Fruit fly (Drosophila melanogaster): Measurements from ENCODE around the gene Fum3.
A peak's percentile ranks its signal among the peaks of the same experiment; 100 is the strongest.

Fum3 gene

dm6 chr3L:11448935-11449334 is 16.7 kb downstream of the Fum3 start (continued):
- TF ChIP-seq MBD-R2 (GFP tag; IDR thresholded peaks at IDR 0.05) (peak; percentile 21; the same call in 1 of the 2 replicates), tll (GFP tag; optimal IDR thresholded peaks at IDR 0.05) (no peak), salm (tag; optimal IDR thresholded peaks at IDR 0.05) (no peak), sima (GFP tag; optimal IDR thresholded peaks at IDR 0.05) (no peak), crc (GFP tag; optimal IDR thresholded peaks at IDR 0.05) (no peak), CoRest (tag; optimal IDR thresholded peaks at IDR 0.05) (peak; percentile 40), chinmo (GFP tag; IDR thresholded peaks at IDR 0.05; ENCODE audit: partially characterized antibody) (no peak), CG1603 (tag; optimal IDR thresholded peaks at IDR 0.05) (peak; percentile 56), NC2α (GFP tag; optimal IDR thresholded peaks at IDR 0.05) (no peak), Atf6 (GFP tag; IDR thresholded peaks at IDR 0.05) (peak; percentile 65; the same call in 1 of the 2 replicates), Oaz (GFP tag; IDR thresholded peaks at IDR 0.05) (peak; percentile 41), Dip2 (GFP tag; IDR thresholded peaks at IDR 0.05) (no peak), CG13424 (tag; optimal IDR thresholded peaks at IDR 0.05) (peak; percentile 36), CG11560 (tag; IDR thresholded peaks at IDR 0.05) (0 out of 3 replicates have a peak, but pooled peaks have one; percentile 32), aop (GFP tag; IDR thresholded peaks at IDR 0.05) (no peak), eve (GFP tag; optimal IDR thresholded peaks at IDR 0.05) (peak in 1 of 2 experiments; percentile 51), CG8281 (tag; optimal IDR thresholded peaks at IDR 0.05) (no peak), CG9932 (GFP tag; IDR thresholded peaks at IDR 0.05) (peak; percentile 66), CG10366 (GFP tag; IDR thresholded peaks at IDR 0.05) (peak; percentile 63), CG12659 (GFP tag; optimal IDR thresholded peaks at IDR 0.05) (peak; percentile 28), CG10462 (GFP tag; optimal IDR thresholded peaks at IDR 0.05) (no peak), CTCF (GFP tag; optimal IDR thresholded peaks at IDR 0.05) (no peak), CG16815 (GFP tag; optimal IDR thresholded peaks at IDR 0.05) (peak; percentile 31), wek (GFP tag; optimal IDR thresholded peaks at IDR 0.05) (no peak), CG34224 (GFP tag; IDR thresholded peaks at IDR 0.05; ENCODE audit: partially characterized antibody) (no peak), CG1233 (GFP tag; optimal IDR thresholded peaks at IDR 0.05) (peak; percentile 11), vfl (GFP tag; optimal IDR thresholded peaks at IDR 0.05) (no peak), CG7963 (GFP tag; IDR thresholded peaks at IDR 0.05; ENCODE audit: partially characterized antibody) (no peak), Camta (GFP tag; optimal IDR thresholded peaks at IDR 0.05) (peak; percentile 43), Doc3 (GFP tag; IDR thresholded peaks at IDR 0.05; ENCODE audit: partially characterized antibody) (no peak), grn (GFP tag; optimal IDR thresholded peaks at IDR 0.05) (no peak), CG4707 (GFP tag; optimal IDR thresholded peaks at IDR 0.05) (no peak), CG14441 (GFP tag; IDR thresholded peaks at IDR 0.05) (peak; percentile 56), pita (GFP tag; optimal IDR thresholded peaks at IDR 0.05) (no peak), CG9609 (GFP tag; optimal IDR thresholded peaks at IDR 0.05) (peak; percentile 42), hth (optimal IDR thresholded peaks at IDR 0.05) (no peak), CG4820 (GFP tag; optimal IDR thresholded peaks at IDR 0.05) (peak; percentile 48), lilli (GFP tag; optimal IDR thresholded peaks at IDR 0.05) (peak; percentile 57), slou (GFP tag; optimal IDR thresholded peaks at IDR 0.05) (no peak), CG33557 (GFP tag; optimal IDR thresholded peaks at IDR 0.05) (no peak), Antp (GFP tag; optimal IDR thresholded peaks at IDR 0.05) (peak; percentile 56), Bteb2 (GFP tag; optimal IDR thresholded peaks at IDR 0.05) (no peak), Dfd (GFP tag; optimal IDR thresholded peaks at IDR 0.05) (no peak), seq (GFP tag; IDR thresholded peaks at IDR 0.05) (0 out of 2 replicates have a peak, but pooled peaks have one; percentile 29), Hmx (GFP tag; optimal IDR thresholded peaks at IDR 0.05) (no peak), ewg (GFP tag; optimal IDR thresholded peaks at IDR 0.05) (peak; percentile 36), CG13624 (GFP tag; optimal IDR thresholded peaks at IDR 0.05) (peak; percentile 61), Gug (GFP tag; IDR thresholded peaks at IDR 0.05) (peak; percentile 69), tx (GFP tag; optimal IDR thresholded peaks at IDR 0.05) (peak; percentile 16), mld (GFP tag; IDR thresholded peaks at IDR 0.05; ENCODE audit: partially characterized antibody) (no peak), CG1792 (GFP tag; optimal IDR thresholded peaks at IDR 0.05) (peak; percentile 44), CG4282 (GFP tag; optimal IDR thresholded peaks at IDR 0.05) (no peak)

All from whole organism, embryonic.